Worm (Caenorhabditis elegans) whole organism, L1 larva: ENCODE measurements around the gene swt-6.

ENCODE experiments used
- C34B4.2 ChIP-seq: sonication (generic microtip); optimal IDR thresholded peaks from 2 replicates; lab custom pipeline; 2017; ENCODE audit warnings: mild to moderate bottlenecking, missing genetic modification characterization, missing compliant biosample characterization
- ceh-82 ChIP-seq, 3 experiments: fragments of 150-350 bp in 1 of 3; sonication (generic microtip) in 2 of 3; optimal IDR thresholded peaks; 2 replicates each; lab custom pipeline; 2014 to 2017; ENCODE audit warnings: missing biosample characterization in 3 of 3, missing genetic modification characterization in 3 of 3
- ceh-88 ChIP-seq: fragments of 200-800 bp; sonication (Bioruptor generic); IDR thresholded peaks from 2 replicates; pipeline ENCODE4 v1.3.6; 2022; ENCODE audit warnings: missing genetic modification characterization, missing compliant biosample characterization
- elt-3 ChIP-seq, 6 experiments: fragments of 150-350 bp in 1 of 6; sonication (generic microtip); optimal IDR thresholded peaks; 2 replicates each; lab custom pipeline; 2017 to 2018; ENCODE audit warnings: missing biosample characterization in 6 of 6, missing genetic modification characterization in 6 of 6, inconsistent platforms in 1 of 6
- lin-15B ChIP-seq: fragments of 150-350 bp; sonication (generic microtip); optimal IDR thresholded peaks from 3 replicates; lab custom pipeline; 2014; ENCODE audit warnings: missing biosample characterization, missing genetic modification characterization
- lin-39 ChIP-seq: fragments of 150-350 bp; optimal IDR thresholded peaks from 2 replicates; lab custom pipeline; 2014; ENCODE audit warnings: missing biosample characterization, missing genetic modification reagents, missing genetic modification characterization
- mep-1 ChIP-seq: fragments of 150-350 bp; optimal IDR thresholded peaks from 2 replicates; lab custom pipeline; 2014; ENCODE audit warnings: missing biosample characterization, missing genetic modification characterization
- nhr-76 ChIP-seq: sonication (generic microtip); optimal IDR thresholded peaks from 2 replicates; lab custom pipeline; 2017; ENCODE audit warnings: missing biosample characterization, missing genetic modification characterization
- nhr-77 ChIP-seq: fragments of 150-350 bp; optimal IDR thresholded peaks from 2 replicates; lab custom pipeline; 2014; ENCODE audit warnings: missing biosample characterization, missing genetic modification characterization
- pag-3 ChIP-seq: sonication (generic microtip); optimal IDR thresholded peaks from 2 replicates; lab custom pipeline; 2017; ENCODE audit warnings: missing genetic modification characterization, mild to moderate bottlenecking, missing compliant biosample characterization, antibody characterized with exemption, borderline replicate concordance; ENCODE audit not compliant: insufficient read depth
- tbx-2 ChIP-seq: sonication (generic microtip); optimal IDR thresholded peaks from 2 replicates; lab custom pipeline; 2016; ENCODE audit warnings: missing genetic modification characterization, missing compliant biosample characterization
- unc-62 ChIP-seq: fragments of 150-350 bp; optimal IDR thresholded peaks from 2 replicates; lab custom pipeline; 2014; ENCODE audit warnings: missing biosample characterization, missing genetic modification reagents, missing genetic modification characterization
- zag-1 ChIP-seq: fragments of 150-350 bp; optimal IDR thresholded peaks from 2 replicates; lab custom pipeline; 2014; ENCODE audit warnings: missing biosample characterization, missing genetic modification characterization

ce11 chrV:13936850-13937249, 17.3 kb upstream of the swt-6 start, which contains the start of gene srw-145:
- TF ChIP-seq lin-39 (no peak), lin-15B (tag; lab: Kevin White, UChicago) (no peak), tbx-2 (no peak), ceh-88 (GFP tag; lab: Robert Waterston, UW) (no peak), C34B4.2 (tag; lab: Kevin White, UChicago) (no peak), nhr-76 (tag; lab: Kevin White, UChicago) (no peak), unc-62 (GFP tag; lab: Kevin White, UChicago) (no peak), pag-3 (tag; lab: Kevin White, UChicago) (no peak), elt-3 (tag; optimal IDR thresholded peaks at IDR 0.05; lab: Kevin White, UChicago) (no peak), nhr-77 (tag; lab: Kevin White, UChicago) (no peak), mep-1 (tag; lab: Kevin White, UChicago) (no peak), ceh-82 (tag; optimal IDR thresholded peaks at IDR 0.05; lab: Kevin White, UChicago) (no peak), zag-1 (tag; lab: Kevin White, UChicago) (no peak)
